Worm (Caenorhabditis elegans) whole organism, early embryonic: ENCODE results near the gene pdhb-1.
"Not testable (repeated sequence)": the region's sequence is repeated elsewhere in the genome, so short reads cannot be mapped to it uniquely, and the experiment has no call there.

Source experiments
- B0310.2 ChIP-seq: sonication (generic microtip); optimal IDR thresholded peaks from 2 replicates; lab custom pipeline; 2016; ENCODE audit warnings: mild to moderate bottlenecking, missing genetic modification characterization, missing compliant biosample characterization
- F13C5.2 ChIP-seq: sonication (generic microtip); optimal IDR thresholded peaks from 2 replicates; lab custom pipeline; 2017; ENCODE audit warnings: mild to moderate bottlenecking, missing genetic modification characterization, inconsistent platforms, missing compliant biosample characterization
- aly-1 ChIP-seq: sonication (generic microtip); optimal IDR thresholded peaks from 2 replicates; lab custom pipeline; 2016; ENCODE audit warnings: missing genetic modification characterization, missing compliant biosample characterization
- ama-1 ChIP-seq: fragments of 150-350 bp; optimal IDR thresholded peaks from 2 replicates; lab custom pipeline; 2014
- ceh-13 ChIP-seq: fragments of 200-800 bp; sonication (Bioruptor generic); optimal IDR thresholded peaks from 2 replicates; lab custom pipeline; 2018; ENCODE audit warnings: mild to moderate bottlenecking, missing genetic modification characterization, missing compliant biosample characterization
- ceh-36 ChIP-seq: sonication (generic microtip); optimal IDR thresholded peaks from 2 replicates; lab custom pipeline; 2016; ENCODE audit warnings: missing genetic modification characterization, inconsistent platforms, missing compliant biosample characterization
- ets-7 ChIP-seq: sonication (generic microtip); optimal IDR thresholded peaks from 2 replicates; lab custom pipeline; 2016; ENCODE audit warnings: missing genotype, missing genetic modification characterization, missing compliant biosample characterization
- flt-1 ChIP-seq: fragments of 200-800 bp; sonication (Bioruptor generic); IDR thresholded peaks from 2 replicates; pipeline ENCODE4 v1.3.6; 2022; ENCODE audit warnings: missing genetic modification characterization, missing compliant biosample characterization
- hmbx-1 ChIP-seq: sonication (generic microtip); optimal IDR thresholded peaks from 2 replicates; lab custom pipeline; 2016; ENCODE audit warnings: mild to moderate bottlenecking, missing genetic modification characterization, missing compliant biosample characterization
- hmg-4 ChIP-seq: fragments of 200-800 bp; sonication (Bioruptor generic); optimal IDR thresholded peaks from 2 replicates; lab custom pipeline; 2018; ENCODE audit warnings: mild to moderate bottlenecking, missing genetic modification characterization, missing compliant biosample characterization
- hnd-1 ChIP-seq: sonication (generic microtip); optimal IDR thresholded peaks from 2 replicates; lab custom pipeline; 2016; ENCODE audit warnings: missing genetic modification characterization, missing compliant biosample characterization
- pes-1 ChIP-seq: fragments of 200-800 bp; sonication (Bioruptor generic); IDR thresholded peaks from 2 replicates; pipeline ENCODE4 v1.3.6; 2022; ENCODE audit warnings: missing genetic modification reagents, missing genetic modification characterization, missing compliant biosample characterization
- scrt-1 ChIP-seq: fragments of 200-800 bp; sonication (Bioruptor generic); IDR thresholded peaks from 2 replicates; pipeline ENCODE4 v1.3.6; 2022; ENCODE audit warnings: missing genetic modification characterization, missing compliant biosample characterization
- sea-1 ChIP-seq: fragments of 200-800 bp; sonication (Bioruptor generic); conservative IDR thresholded peaks from 2 replicates; pipeline ENCODE4 v1.3.6; 2022; ENCODE audit warnings: missing genetic modification characterization, missing compliant biosample characterization
- tbx-11 ChIP-seq: fragments of 200-800 bp; sonication (Bioruptor generic); IDR thresholded peaks from 2 replicates; pipeline ENCODE4 v1.3.6; 2022; ENCODE audit warnings: missing genetic modification characterization, missing compliant biosample characterization
- tbx-37 ChIP-seq: fragments of 200-800 bp; sonication (Bioruptor generic); conservative IDR thresholded peaks from 2 replicates; pipeline ENCODE4 v1.3.6; 2022; ENCODE audit warnings: missing genetic modification reagents, missing genetic modification characterization, missing compliant biosample characterization
- tra-4 ChIP-seq: sonication (generic microtip); optimal IDR thresholded peaks from 2 replicates; lab custom pipeline; 2017; ENCODE audit warnings: missing genetic modification characterization, missing compliant biosample characterization

Gene pdhb-1

DNA sequence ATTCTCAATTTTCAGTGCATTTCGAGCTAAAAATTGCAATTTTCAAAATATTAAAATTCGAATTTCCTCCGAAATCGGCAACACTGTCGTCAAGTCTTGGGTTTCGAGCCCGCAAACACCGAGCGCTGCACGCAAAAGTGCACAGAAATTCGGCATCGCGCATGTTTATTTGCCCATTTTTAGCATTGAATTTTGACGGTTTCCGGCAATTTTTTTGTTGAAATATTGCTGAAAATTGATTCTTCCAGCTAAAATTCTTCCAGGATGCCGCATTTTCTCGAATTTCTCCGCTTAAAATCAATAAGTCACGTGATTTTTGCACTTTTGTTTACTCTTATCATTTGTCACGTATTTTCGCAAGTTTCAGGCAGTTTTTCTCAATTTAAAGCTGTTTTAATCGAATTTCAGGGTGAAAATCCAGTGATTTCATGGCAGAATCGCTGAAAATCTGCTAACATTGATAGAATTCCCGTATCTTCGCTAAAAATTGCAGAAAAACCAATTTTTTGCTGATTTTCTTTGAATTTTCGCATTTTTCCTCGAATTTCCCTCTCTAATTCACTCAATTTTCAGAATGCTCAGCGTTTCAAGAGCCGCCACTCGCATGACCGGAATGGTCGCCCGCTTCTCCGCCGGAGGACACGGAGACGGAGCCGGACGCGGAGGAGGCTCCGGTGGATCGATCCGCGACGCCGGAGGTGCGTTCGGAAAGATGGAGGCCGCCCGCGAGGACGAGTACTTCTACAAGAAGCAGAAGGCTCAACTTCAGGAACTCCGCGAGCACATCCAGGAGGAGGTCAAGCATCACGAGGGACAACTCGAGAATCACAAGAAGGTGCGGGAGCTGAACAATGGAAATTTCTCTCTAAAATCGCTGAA, 13.9 kb upstream of the pdhb-1 start, which contains the start of gene mai-2:
Gene mai-2, plus strand, starts transcription at position 574 of the 879 bp plus-strand sequence.
- TF ChIP-seq ceh-36 (tag; lab: Kevin White, UChicago) (no peak), ets-7 (tag; lab: Kevin White, UChicago) (no peak), ceh-13 (GFP tag; lab: Kevin White, UChicago) (no peak)

DNA sequence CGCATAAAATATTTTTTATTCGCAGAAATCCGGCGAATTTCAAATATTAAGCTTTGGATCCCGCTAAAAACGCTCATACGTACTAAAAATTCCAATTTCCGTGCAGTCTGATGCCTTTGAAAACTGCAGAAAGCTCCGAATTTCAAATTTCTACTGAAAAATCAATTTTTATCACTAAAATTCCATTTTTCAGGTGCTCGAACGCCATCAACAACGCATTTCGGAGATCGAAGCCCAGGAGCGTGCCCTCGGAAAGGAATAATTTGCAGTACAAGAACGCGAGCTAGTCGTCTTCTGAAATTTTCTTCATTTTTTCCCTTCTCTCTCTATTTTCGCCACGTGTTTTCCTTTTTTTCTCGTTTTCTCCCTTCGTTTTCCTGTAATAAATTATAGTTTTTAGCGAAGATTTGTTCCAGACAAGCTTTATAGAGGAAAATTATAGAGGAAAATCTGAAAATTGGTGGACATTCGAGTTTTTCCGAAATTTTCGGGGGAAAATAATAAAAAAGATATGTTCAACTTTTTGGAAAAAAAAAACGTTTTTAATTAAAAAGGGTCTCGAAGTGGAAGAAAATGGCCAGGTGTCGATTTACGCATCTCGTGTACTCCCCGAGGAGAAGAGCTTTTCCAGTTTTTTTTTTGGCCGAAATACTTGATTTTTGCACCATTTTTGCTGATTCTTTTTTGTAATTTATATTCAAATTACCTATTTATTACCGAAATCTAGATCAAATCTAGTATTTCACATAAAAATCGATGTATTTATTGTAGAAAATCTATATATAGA, 12.8 kb upstream of the pdhb-1 start:
- TF ChIP-seq tbx-11 (GFP tag; lab: Robert Waterston, UW) (no peak), aly-1 (no peak), hnd-1 (tag; lab: Kevin White, UChicago) (no peak), pes-1 (GFP tag; lab: Robert Waterston, UW) (no peak), hmg-4 (GFP tag; lab: Kevin White, UChicago) (no peak), hmbx-1 (tag; lab: Kevin White, UChicago) (no peak), ceh-13 (GFP tag; lab: Kevin White, UChicago) (no peak)

DNA sequence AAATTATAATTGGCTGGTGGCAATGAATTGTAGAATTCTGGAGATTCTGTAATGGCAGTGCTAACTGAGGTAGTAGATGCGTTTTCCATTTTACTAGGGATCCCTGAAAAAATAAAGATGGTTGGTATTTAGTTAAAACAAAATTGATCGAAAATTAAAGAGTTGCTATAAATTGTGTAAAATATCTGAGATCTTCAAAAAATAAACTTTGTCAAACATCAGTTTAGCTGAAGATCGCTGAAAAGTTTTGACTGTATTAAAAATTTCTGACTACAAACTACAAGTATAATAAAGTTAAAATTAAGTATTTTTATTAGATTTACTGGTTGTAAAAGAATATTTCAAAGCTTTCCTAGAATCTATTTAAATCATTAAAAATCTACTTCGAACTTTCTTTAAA, 9.5 kb upstream of the pdhb-1 start, which contains the start of gene B0546.5:
Gene B0546.5, minus strand, starts transcription at position 101 of the 400 bp plus-strand sequence.
- not testable (repeated sequence) for TF ChIP-seq scrt-1 (GFP tag; lab: Robert Waterston, UW); F13C5.2; flt-1 (GFP tag; lab: Robert Waterston, UW)

DNA sequence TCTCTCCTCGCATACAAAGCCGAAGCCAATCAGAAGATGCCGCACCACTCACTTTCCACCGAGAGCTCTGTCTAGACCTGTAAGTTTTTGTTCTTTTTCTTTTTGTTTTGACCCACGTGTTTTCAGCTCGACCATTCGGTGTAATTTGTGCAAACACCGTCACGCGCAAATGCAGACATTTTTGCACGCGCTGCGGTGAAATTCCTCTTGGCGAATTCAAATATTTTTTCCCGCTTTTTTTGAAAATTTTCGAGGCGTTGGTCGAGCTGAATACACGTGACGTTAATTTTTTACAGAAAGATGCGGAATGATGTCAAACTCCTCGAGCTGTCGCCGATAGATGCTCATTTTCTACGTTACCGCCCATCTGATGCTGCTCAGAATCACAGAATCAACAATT, 5.4 kb upstream of the pdhb-1 start, which contains the start of gene C04C3.4:
Gene C04C3.4, plus strand, starts transcription at position 301 of the 400 bp plus-strand sequence.
- not testable (repeated sequence) for TF ChIP-seq pes-1 (GFP tag; lab: Robert Waterston, UW); hmg-4 (GFP tag; lab: Kevin White, UChicago); B0310.2 (tag; lab: Kevin White, UChicago)

- no peak for TF ChIP-seq hmg-4 (GFP tag; lab: Kevin White, UChicago)
- no peak for TF ChIP-seq hmbx-1 (tag; lab: Kevin White, UChicago)
- no peak for TF ChIP-seq sea-1
- TF ChIP-seq hnd-1 (tag; lab: Kevin White, UChicago) = no peak
Observed at ce11 chrIV:3395581-3395980, 3.9 kb upstream of the pdhb-1 start, which contains the start of gene C04C3.14. C04C3.14 (plus strand) TSS chrIV:3395881.

DNA sequence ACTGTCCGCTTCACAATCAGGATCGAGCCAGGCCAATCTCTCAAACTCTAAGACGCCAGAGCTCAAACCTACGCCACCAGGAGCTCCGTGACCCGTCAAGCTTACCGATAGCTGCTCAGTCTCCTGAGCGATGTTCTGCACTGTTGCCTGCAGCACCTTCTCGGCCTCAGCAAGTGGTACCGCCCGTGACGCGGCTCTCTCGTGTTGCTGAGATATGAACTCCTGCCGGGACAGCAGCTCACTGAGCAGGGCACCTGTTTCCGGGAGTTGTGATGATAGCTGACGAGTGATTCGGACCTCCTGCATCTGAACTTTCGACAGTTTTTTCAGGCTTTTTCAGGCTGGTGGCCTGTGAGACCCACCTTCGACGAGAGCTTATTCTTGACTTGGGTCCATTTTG, 1.4 kb upstream of the pdhb-1 start:
- TF ChIP-seq tra-4 (tag; lab: Kevin White, UChicago) = no peak

DNA sequence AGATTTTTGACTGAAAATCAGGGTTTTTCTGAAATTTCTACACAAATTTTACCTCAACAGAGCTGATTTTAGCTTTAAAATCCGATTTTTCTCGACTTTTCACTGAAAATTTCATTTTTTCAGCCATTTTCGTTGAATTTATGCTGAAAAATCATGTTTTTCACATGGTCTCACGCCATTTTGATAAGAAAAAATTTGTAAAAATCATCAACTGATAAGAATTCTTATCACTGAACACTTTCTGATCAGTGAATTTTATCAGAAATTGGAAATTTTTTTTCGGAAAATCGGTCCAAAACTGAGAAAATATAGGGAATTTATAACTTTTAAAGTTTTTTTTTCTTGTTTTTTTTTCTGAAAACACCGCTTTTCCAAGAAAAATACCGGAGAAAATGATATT, 1.5 kb downstream of the pdhb-1 start:
- TF ChIP-seq tra-4 (tag; lab: Kevin White, UChicago) (no peak), sea-1 (no peak), ets-7 (tag; lab: Kevin White, UChicago) (no peak), scrt-1 (GFP tag; lab: Robert Waterston, UW) (no peak), B0310.2 (tag; lab: Kevin White, UChicago) (no peak), aly-1 (no peak), ceh-36 (tag; lab: Kevin White, UChicago) (no peak), tbx-37 (GFP tag; lab: Robert Waterston, UW) (no peak), ama-1 (lab: Kevin White, UChicago) (no peak), ceh-13 (GFP tag; lab: Kevin White, UChicago) (no peak), hmg-4 (GFP tag; lab: Kevin White, UChicago) (no peak), pes-1 (GFP tag; lab: Robert Waterston, UW) (no peak), F13C5.2 (no peak), flt-1 (GFP tag; lab: Robert Waterston, UW) (no peak), tbx-11 (GFP tag; lab: Robert Waterston, UW) (no peak), hmbx-1 (tag; lab: Kevin White, UChicago) (no peak), hnd-1 (tag; lab: Kevin White, UChicago) (no peak)

ce11 chrIV:3415383-3415782, 15.9 kb downstream of the pdhb-1 start, which contains the start of gene lgc-9:
lgc-9 (plus strand) TSS chrIV:3415683.
- no peak for TF ChIP-seq scrt-1 (GFP tag; lab: Robert Waterston, UW)
- TF ChIP-seq B0310.2 (tag; lab: Kevin White, UChicago) = no peak
- no peak for TF ChIP-seq aly-1
- no peak for TF ChIP-seq tra-4 (tag; lab: Kevin White, UChicago)
- TF ChIP-seq tbx-37 (GFP tag; lab: Robert Waterston, UW) = no peak
- TF ChIP-seq flt-1 (GFP tag; lab: Robert Waterston, UW) = no peak
- TF ChIP-seq ceh-13 (GFP tag; lab: Kevin White, UChicago) = no peak
- no peak for TF ChIP-seq ets-7 (tag; lab: Kevin White, UChicago)
- TF ChIP-seq ama-1 (lab: Kevin White, UChicago) = no peak
- TF ChIP-seq F13C5.2 = no peak
- TF ChIP-seq hmg-4 (GFP tag; lab: Kevin White, UChicago) = no peak
- TF ChIP-seq hmbx-1 (tag; lab: Kevin White, UChicago) = no peak
- TF ChIP-seq ceh-36 (tag; lab: Kevin White, UChicago) = no peak
- TF ChIP-seq sea-1 = no peak
- no peak for TF ChIP-seq pes-1 (GFP tag; lab: Robert Waterston, UW)
- TF ChIP-seq tbx-11 (GFP tag; lab: Robert Waterston, UW) = no peak
- no peak for TF ChIP-seq hnd-1 (tag; lab: Kevin White, UChicago)
